Fruit fly (Drosophila melanogaster) whole organism: ENCODE measurements around the gene CG17734.

Experiments used
- CG8478 ChIP-seq: fragments of >200 bp; optimal IDR thresholded peaks from 2 replicates; lab custom pipeline; 2018; ENCODE audit warnings: inconsistent platforms
- Dll ChIP-seq: fragments of >200 bp; optimal IDR thresholded peaks from 2 replicates; lab custom pipeline; 2017
- EcR ChIP-seq, 2 experiments: fragments of >200 bp; optimal IDR thresholded peaks; 2 replicates each; lab custom pipeline; 2017; ENCODE audit warnings: missing biosample characterization in 2 of 2, missing genetic modification characterization in 2 of 2, missing genetic modification reagents in 2 of 2
- pan ChIP-seq: fragments of >200 bp; optimal IDR thresholded peaks from 2 replicates; lab custom pipeline; 2017
- psq ChIP-seq: fragments of >200 bp; optimal IDR thresholded peaks from 2 replicates; lab custom pipeline; 2017
- usp ChIP-seq: fragments of >200 bp; optimal IDR thresholded peaks from 2 replicates; lab custom pipeline; 2017; ENCODE audit warnings: missing biosample characterization, missing genetic modification characterization, mixed read lengths

DNA sequence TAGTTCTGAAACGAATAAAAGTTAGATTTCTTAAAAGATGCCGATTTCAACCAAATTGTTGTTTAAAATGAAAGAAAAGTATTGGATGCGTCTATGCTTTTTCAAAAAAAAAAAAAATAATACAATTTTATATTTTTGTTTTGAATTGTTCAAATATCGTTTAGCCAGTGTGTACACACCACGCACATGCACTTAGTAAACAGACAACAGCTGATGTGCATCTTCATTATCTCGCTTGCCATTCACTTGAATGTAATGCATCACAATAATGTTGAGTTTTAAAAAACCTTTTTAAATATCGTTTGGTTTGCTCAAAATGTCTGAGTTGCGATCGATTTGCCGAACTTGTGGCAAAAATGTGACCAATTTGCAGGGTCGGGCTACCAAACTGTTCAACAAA is 7.8 kb downstream of the CG17734 start, which contains the start of gene CG31441:
- TF ChIP-seq pan (lab: Kevin White, UChicago) = no peak
- no peak for TF ChIP-seq EcR (GFP tag; optimal IDR thresholded peaks at IDR 0.05; lab: Kevin White, UChicago)
- no peak for TF ChIP-seq CG8478 (lab: Kevin White, UChicago)
- TF ChIP-seq psq (lab: Kevin White, UChicago) = no peak
- TF ChIP-seq usp = no peak
- TF ChIP-seq Dll = no peak
